Comparison of ENCODE assay signal across 1 fruit fly cellular context in genomic region chr3L:3851847-3852246, dm6.
TF ChIP-seq lines count a peak whose summit lies in the region.

No protein-coding gene starts in this region.

TF ChIP-seq in whole organism, embryonic, 481 proteins besides CTCF, POLR2A, EP300 and RAD21 (continued from another document):
- no peak for TF ChIP-seq CG8089 (GFP tag; optimal IDR thresholded peaks at IDR 0.05; lab: Kevin White, UChicago)
- TF ChIP-seq Jarid2 (GFP tag; optimal IDR thresholded peaks at IDR 0.05; lab: Kevin White, UChicago): no peak
- no peak for TF ChIP-seq Opbp (GFP tag; IDR thresholded peaks at IDR 0.05; lab: Robert Waterston, UW; ENCODE audit: partially characterized antibody)
- TF ChIP-seq rib (GFP tag; IDR thresholded peaks at IDR 0.05; lab: Robert Waterston, UW): no peak
- no peak for TF ChIP-seq CG11696 (GFP tag; IDR thresholded peaks at IDR 0.05; lab: Robert Waterston, UW)
- TF ChIP-seq stwl (tag; optimal IDR thresholded peaks at IDR 0.05; lab: Kevin White, UChicago): no peak
- no peak for TF ChIP-seq GATAe (GFP tag; conservative IDR thresholded peaks at IDR 0.05; lab: Robert Waterston, UW)
- no peak for TF ChIP-seq CG5953 (GFP tag; IDR thresholded peaks at IDR 0.05; lab: Robert Waterston, UW)
- peak; percentile 0 for TF ChIP-seq CG6654 (GFP tag; optimal IDR thresholded peaks at IDR 0.05; lab: Kevin White, UChicago)
- no peak for TF ChIP-seq ab (GFP tag; optimal IDR thresholded peaks at IDR 0.05; lab: Kevin White, UChicago)
- no peak for TF ChIP-seq CG11723 (GFP tag; optimal IDR thresholded peaks at IDR 0.05; lab: Kevin White, UChicago)
- TF ChIP-seq CG3726 (GFP tag; IDR thresholded peaks at IDR 0.05; lab: Robert Waterston, UW): no peak
- TF ChIP-seq CG9797 (GFP tag; optimal IDR thresholded peaks at IDR 0.05; lab: Kevin White, UChicago): no peak
- TF ChIP-seq CG12219 (GFP tag; optimal IDR thresholded peaks at IDR 0.05; lab: Kevin White, UChicago): peak; percentile 27
- TF ChIP-seq Ssrp (tag; optimal IDR thresholded peaks at IDR 0.05; lab: Kevin White, UChicago): peak; percentile 45
- TF ChIP-seq pan (optimal IDR thresholded peaks at IDR 0.05; lab: Kevin White, UChicago): no peak
- peak in 1 of 2 experiments; percentile 40 for TF ChIP-seq pan (GFP tag; optimal IDR thresholded peaks at IDR 0.05 in 1 of 2, IDR thresholded peaks at IDR 0.05 in 1 of 2)
- no peak for TF ChIP-seq Lhr (GFP tag; optimal IDR thresholded peaks at IDR 0.05; lab: Kevin White, UChicago)
- TF ChIP-seq oc (tag; optimal IDR thresholded peaks at IDR 0.05; lab: Kevin White, UChicago): peak; percentile 5
- TF ChIP-seq shn (GFP tag; optimal IDR thresholded peaks at IDR 0.05; lab: Kevin White, UChicago): no peak
- TF ChIP-seq CoRest (tag; optimal IDR thresholded peaks at IDR 0.05; lab: Kevin White, UChicago): peak; percentile 41
- peak; percentile 74 for TF ChIP-seq slbo (GFP tag; IDR thresholded peaks at IDR 0.05; lab: Robert Waterston, UW)
- TF ChIP-seq ato (GFP tag; IDR thresholded peaks at IDR 0.05; lab: Robert Waterston, UW; ENCODE audit: partially characterized antibody): no peak
- TF ChIP-seq Myb (GFP tag; optimal IDR thresholded peaks at IDR 0.05; lab: Kevin White, UChicago): no peak
- TF ChIP-seq D19B (GFP tag; optimal IDR thresholded peaks at IDR 0.05; lab: Kevin White, UChicago): no peak
- no peak for TF ChIP-seq NK7.1 (GFP tag; optimal IDR thresholded peaks at IDR 0.05; lab: Kevin White, UChicago)
- TF ChIP-seq CG14014 (GFP tag; IDR thresholded peaks at IDR 0.05; lab: Robert Waterston, UW): no peak
- TF ChIP-seq CG6765 (GFP tag; optimal IDR thresholded peaks at IDR 0.05; lab: Kevin White, UChicago): no peak
- TF ChIP-seq gem (tag; optimal IDR thresholded peaks at IDR 0.05; lab: Kevin White, UChicago): peak; percentile 68
- TF ChIP-seq CG10267 (tag; optimal IDR thresholded peaks at IDR 0.05; lab: Kevin White, UChicago): peak; percentile 48
- no peak for TF ChIP-seq Trl (optimal IDR thresholded peaks at IDR 0.05; lab: Kevin White, UChicago)
- peak; percentile 4 for TF ChIP-seq Trl (GFP tag; optimal IDR thresholded peaks at IDR 0.05; lab: Kevin White, UChicago)
- TF ChIP-seq so (GFP tag; IDR thresholded peaks at IDR 0.05; lab: Robert Waterston, UW): 0 out of 3 replicates have a peak, but pooled peaks have one; percentile 14
- no peak for TF ChIP-seq nerfin-1 (tag; optimal IDR thresholded peaks at IDR 0.05; lab: Kevin White, UChicago)
- no peak for TF ChIP-seq CG15073 (GFP tag; optimal IDR thresholded peaks at IDR 0.05; lab: Kevin White, UChicago)
- TF ChIP-seq Sry-δ (GFP tag; optimal IDR thresholded peaks at IDR 0.05; lab: Kevin White, UChicago): no peak
- no peak for TF ChIP-seq CG12659 (GFP tag; optimal IDR thresholded peaks at IDR 0.05; lab: Kevin White, UChicago)
- TF ChIP-seq unc-4 (GFP tag; IDR thresholded peaks at IDR 0.05; lab: Robert Waterston, UW; ENCODE audit: partially characterized antibody): no peak
- TF ChIP-seq crol (GFP tag; IDR thresholded peaks at IDR 0.05; lab: Robert Waterston, UW): no peak
- TF ChIP-seq sr (GFP tag; IDR thresholded peaks at IDR 0.05; lab: Robert Waterston, UW): no peak
- no peak for TF ChIP-seq disco-r (GFP tag; optimal IDR thresholded peaks at IDR 0.05; lab: Kevin White, UChicago)
- no peak for TF ChIP-seq gfzf (GFP tag; optimal IDR thresholded peaks at IDR 0.05; lab: Kevin White, UChicago)
- no peak for TF ChIP-seq gt (GFP tag; IDR thresholded peaks at IDR 0.05; lab: Robert Waterston, UW)
- peak; percentile 44 for TF ChIP-seq dmrt99B (tag; optimal IDR thresholded peaks at IDR 0.05; lab: Kevin White, UChicago)
- no peak for TF ChIP-seq hbn (GFP tag; IDR thresholded peaks at IDR 0.05; lab: Robert Waterston, UW; ENCODE audit: partially characterized antibody)
- peak; percentile 3 for TF ChIP-seq ind (GFP tag; optimal IDR thresholded peaks at IDR 0.05; lab: Kevin White, UChicago)
- no peak for TF ChIP-seq CG8359 (GFP tag; optimal IDR thresholded peaks at IDR 0.05; lab: Kevin White, UChicago; ENCODE audit: borderline replicate concordance)
- peak; percentile 48 for TF ChIP-seq gsb-n (tag; optimal IDR thresholded peaks at IDR 0.05; lab: Kevin White, UChicago)
- no peak for TF ChIP-seq CG30020 (tag; optimal IDR thresholded peaks at IDR 0.05; lab: Kevin White, UChicago)
- peak; percentile 41 for TF ChIP-seq Oli (tag; optimal IDR thresholded peaks at IDR 0.05; lab: Kevin White, UChicago)
- TF ChIP-seq ftz-f1 (GFP tag; optimal IDR thresholded peaks at IDR 0.05; lab: Kevin White, UChicago): no peak
- TF ChIP-seq Atf-2 (GFP tag; optimal IDR thresholded peaks at IDR 0.05; lab: Kevin White, UChicago): peak; percentile 0
- TF ChIP-seq PHDP (tag; optimal IDR thresholded peaks at IDR 0.05; lab: Kevin White, UChicago): peak; percentile 24
- peak; percentile 46; the same call in 2 of the 3 replicates for TF ChIP-seq row (GFP tag; IDR thresholded peaks at IDR 0.05; lab: Robert Waterston, UW)
- peak; percentile 59 for TF ChIP-seq Abd-B (GFP tag; optimal IDR thresholded peaks at IDR 0.05; lab: Kevin White, UChicago)
- peak; percentile 59 for TF ChIP-seq vvl (GFP tag; IDR thresholded peaks at IDR 0.05; lab: Robert Waterston, UW)
- no peak for TF ChIP-seq odd (GFP tag; optimal IDR thresholded peaks at IDR 0.05; lab: Kevin White, UChicago)
- TF ChIP-seq CG17385 (GFP tag; optimal IDR thresholded peaks at IDR 0.05; lab: Kevin White, UChicago): peak; percentile 9
- no peak for TF ChIP-seq CG3407 (GFP tag; optimal IDR thresholded peaks at IDR 0.05; lab: Kevin White, UChicago)
- no peak for TF ChIP-seq hth (optimal IDR thresholded peaks at IDR 0.05; lab: Kevin White, UChicago)
- TF ChIP-seq CG14441 (GFP tag; IDR thresholded peaks at IDR 0.05; lab: Robert Waterston, UW): no peak
- TF ChIP-seq NfI (GFP tag; optimal IDR thresholded peaks at IDR 0.05; lab: Kevin White, UChicago): no peak
- peak; percentile 64 for TF ChIP-seq CG10979 (tag; optimal IDR thresholded peaks at IDR 0.05; lab: Kevin White, UChicago)
- no peak for TF ChIP-seq Poxn (GFP tag; IDR thresholded peaks at IDR 0.05; lab: Robert Waterston, UW)
- no peak for TF ChIP-seq stc (GFP tag; IDR thresholded peaks at IDR 0.05; lab: Robert Waterston, UW)
- no peak for TF ChIP-seq tgo (GFP tag; IDR thresholded peaks at IDR 0.05; lab: Robert Waterston, UW)
- TF ChIP-seq CkIIα-i1 (GFP tag; IDR thresholded peaks at IDR 0.05; lab: Robert Waterston, UW): no peak
- peak; percentile 61 for TF ChIP-seq CG4424 (GFP tag; optimal IDR thresholded peaks at IDR 0.05; lab: Kevin White, UChicago)
- peak; percentile 10 for TF ChIP-seq Bdp1 (GFP tag; optimal IDR thresholded peaks at IDR 0.05; lab: Kevin White, UChicago)
- TF ChIP-seq E2f1 (GFP tag; IDR thresholded peaks at IDR 0.05; lab: Robert Waterston, UW): no peak
- no peak for TF ChIP-seq CG32767 (GFP tag; IDR thresholded peaks at IDR 0.05; lab: Robert Waterston, UW)
- no peak for TF ChIP-seq psq (GFP tag; optimal IDR thresholded peaks at IDR 0.05; lab: Kevin White, UChicago)
- peak; percentile 37; the same call in 1 of the 2 replicates for TF ChIP-seq Rfx (GFP tag; IDR thresholded peaks at IDR 0.05; lab: Robert Waterston, UW)
- no peak for TF ChIP-seq CG1832 (GFP tag; optimal IDR thresholded peaks at IDR 0.05; lab: Kevin White, UChicago)
- TF ChIP-seq trem (tag; optimal IDR thresholded peaks at IDR 0.05; lab: Kevin White, UChicago): peak; percentile 9
- peak; percentile 55 for TF ChIP-seq CG12391 (tag; optimal IDR thresholded peaks at IDR 0.05; lab: Kevin White, UChicago)
- TF ChIP-seq lbe (GFP tag; optimal IDR thresholded peaks at IDR 0.05; lab: Kevin White, UChicago): no peak
- TF ChIP-seq gro (GFP tag; optimal IDR thresholded peaks at IDR 0.05; lab: Kevin White, UChicago): no peak
- TF ChIP-seq Dll (GFP tag; IDR thresholded peaks at IDR 0.05; lab: Robert Waterston, UW; ENCODE audit: partially characterized antibody): no peak
- no peak for TF ChIP-seq CG4328 (GFP tag; optimal IDR thresholded peaks at IDR 0.05; lab: Kevin White, UChicago)
- TF ChIP-seq eve (GFP tag; optimal IDR thresholded peaks at IDR 0.05; lab: Kevin White, UChicago): peak in 1 of 2 experiments; percentile 80
- TF ChIP-seq CG1602 (GFP tag; optimal IDR thresholded peaks at IDR 0.05; lab: Kevin White, UChicago): no peak
- peak; percentile 42 for TF ChIP-seq D19A (tag; optimal IDR thresholded peaks at IDR 0.05; lab: Kevin White, UChicago)
- TF ChIP-seq Hsf (GFP tag; optimal IDR thresholded peaks at IDR 0.05; lab: Kevin White, UChicago): peak; percentile 12
- no peak for TF ChIP-seq CG17359 (tag; optimal IDR thresholded peaks at IDR 0.05; lab: Kevin White, UChicago)
- TF ChIP-seq Drgx (GFP tag; IDR thresholded peaks at IDR 0.05; lab: Robert Waterston, UW): no peak
- peak; percentile 24 for TF ChIP-seq CG33557 (GFP tag; optimal IDR thresholded peaks at IDR 0.05; lab: Kevin White, UChicago)
- no peak for TF ChIP-seq CG12236 (GFP tag; optimal IDR thresholded peaks at IDR 0.05; lab: Kevin White, UChicago)
- TF ChIP-seq tll (GFP tag; optimal IDR thresholded peaks at IDR 0.05; lab: Kevin White, UChicago): no peak
- TF ChIP-seq Rx (GFP tag; IDR thresholded peaks at IDR 0.05; lab: Robert Waterston, UW): no peak
- TF ChIP-seq CG7963 (GFP tag; IDR thresholded peaks at IDR 0.05; lab: Robert Waterston, UW; ENCODE audit: partially characterized antibody): no peak
- no peak for TF ChIP-seq abd-A (tag; optimal IDR thresholded peaks at IDR 0.05; lab: Kevin White, UChicago)
- no peak for TF ChIP-seq HLH4C (GFP tag; IDR thresholded peaks at IDR 0.05; lab: Robert Waterston, UW; ENCODE audit: partially characterized antibody)
- no peak for TF ChIP-seq otp (GFP tag; IDR thresholded peaks at IDR 0.05; lab: Robert Waterston, UW)
- TF ChIP-seq TFAM (GFP tag; optimal IDR thresholded peaks at IDR 0.05; lab: Kevin White, UChicago): no peak
- TF ChIP-seq CG12299 (tag; optimal IDR thresholded peaks at IDR 0.05; lab: Kevin White, UChicago): no peak
- TF ChIP-seq ara (GFP tag; IDR thresholded peaks at IDR 0.05; lab: Robert Waterston, UW): peak; percentile 64; the same call in 1 of the 2 replicates
- TF ChIP-seq CG4617 (GFP tag; optimal IDR thresholded peaks at IDR 0.05; lab: Kevin White, UChicago; ENCODE audit: borderline replicate concordance): no peak
- no peak for TF ChIP-seq cas (GFP tag; IDR thresholded peaks at IDR 0.05; lab: Robert Waterston, UW)
- TF ChIP-seq CG8478 (optimal IDR thresholded peaks at IDR 0.05; lab: Kevin White, UChicago): no peak
- TF ChIP-seq sim (GFP tag; IDR thresholded peaks at IDR 0.05; lab: Robert Waterston, UW): no peak
- TF ChIP-seq CG9932 (GFP tag; IDR thresholded peaks at IDR 0.05; lab: Robert Waterston, UW): peak; percentile 47; the same call in 1 of the 2 replicates
- peak; percentile 30 for TF ChIP-seq CG10209 (GFP tag; optimal IDR thresholded peaks at IDR 0.05; lab: Kevin White, UChicago)
- peak; percentile 30; the same call in 1 of the 2 replicates for TF ChIP-seq CG10366 (GFP tag; IDR thresholded peaks at IDR 0.05; lab: Robert Waterston, UW)
- TF ChIP-seq CG2202 (tag; optimal IDR thresholded peaks at IDR 0.05; lab: Kevin White, UChicago): no peak
- no peak for TF ChIP-seq Vsx1 (GFP tag; optimal IDR thresholded peaks at IDR 0.05; lab: Kevin White, UChicago)
- no peak for TF ChIP-seq H2.0 (GFP tag; IDR thresholded peaks at IDR 0.05; lab: Robert Waterston, UW)
- TF ChIP-seq insv (GFP tag; optimal IDR thresholded peaks at IDR 0.05; lab: Kevin White, UChicago): no peak
- TF ChIP-seq BtbVII (GFP tag; optimal IDR thresholded peaks at IDR 0.05; lab: Kevin White, UChicago): no peak
- no peak for TF ChIP-seq sens-2 (GFP tag; IDR thresholded peaks at IDR 0.05; lab: Robert Waterston, UW)
- TF ChIP-seq Tbp (GFP tag; optimal IDR thresholded peaks at IDR 0.05; lab: Kevin White, UChicago): no peak
- TF ChIP-seq CG31365 (tag; optimal IDR thresholded peaks at IDR 0.05; lab: Kevin White, UChicago): no peak
- no peak for TF ChIP-seq Hey (tag; optimal IDR thresholded peaks at IDR 0.05; lab: Kevin White, UChicago)
- TF ChIP-seq Dbx (GFP tag; IDR thresholded peaks at IDR 0.05; lab: Robert Waterston, UW): no peak
- no peak for TF ChIP-seq CG2889 (GFP tag; IDR thresholded peaks at IDR 0.05; lab: Robert Waterston, UW)
- no peak for TF ChIP-seq kah (GFP tag; optimal IDR thresholded peaks at IDR 0.05; lab: Kevin White, UChicago)
- no peak for TF ChIP-seq mirr (GFP tag; optimal IDR thresholded peaks at IDR 0.05; lab: Kevin White, UChicago)
- peak; percentile 9 for TF ChIP-seq twi (tag; optimal IDR thresholded peaks at IDR 0.05; lab: Kevin White, UChicago)
- TF ChIP-seq Nf-YA (GFP tag; IDR thresholded peaks at IDR 0.05; lab: Robert Waterston, UW): no peak
- TF ChIP-seq Gug (GFP tag; IDR thresholded peaks at IDR 0.05; lab: Robert Waterston, UW): 0 out of 4 replicates have a peak, but pooled peaks have one; percentile 11
- peak; percentile 21 for TF ChIP-seq bcd (GFP tag; optimal IDR thresholded peaks at IDR 0.05; lab: Kevin White, UChicago)
- TF ChIP-seq CG16813 (GFP tag; IDR thresholded peaks at IDR 0.05; lab: Robert Waterston, UW; ENCODE audit: partially characterized antibody): no peak
